Worm (Caenorhabditis elegans) whole organism, L4/young adult: ENCODE data around the gene T20D3.14.
"Not testable (repeated sequence)": the region's sequence is repeated elsewhere in the genome, so short reads cannot be mapped to it uniquely, and the experiment has no call there.

ENCODE experiments used
- W03F9.2 ChIP-seq: fragments of 150-350 bp; optimal IDR thresholded peaks from 2 replicates; lab custom pipeline; 2014; ENCODE audit warnings: missing biosample characterization, missing genetic modification characterization
- dao-5 ChIP-seq: sonication (generic microtip); optimal IDR thresholded peaks from 2 replicates; lab custom pipeline; 2016; ENCODE audit warnings: missing genotype, missing genetic modification characterization, moderate library complexity, missing compliant biosample characterization
- him-1 ChIP-seq: sonication (generic microtip); optimal IDR thresholded peaks from 2 replicates; lab custom pipeline; 2016; ENCODE audit warnings: missing genotype, missing genetic modification reagents, missing genetic modification characterization, missing compliant biosample characterization

The T20D3.14 gene

DNA sequence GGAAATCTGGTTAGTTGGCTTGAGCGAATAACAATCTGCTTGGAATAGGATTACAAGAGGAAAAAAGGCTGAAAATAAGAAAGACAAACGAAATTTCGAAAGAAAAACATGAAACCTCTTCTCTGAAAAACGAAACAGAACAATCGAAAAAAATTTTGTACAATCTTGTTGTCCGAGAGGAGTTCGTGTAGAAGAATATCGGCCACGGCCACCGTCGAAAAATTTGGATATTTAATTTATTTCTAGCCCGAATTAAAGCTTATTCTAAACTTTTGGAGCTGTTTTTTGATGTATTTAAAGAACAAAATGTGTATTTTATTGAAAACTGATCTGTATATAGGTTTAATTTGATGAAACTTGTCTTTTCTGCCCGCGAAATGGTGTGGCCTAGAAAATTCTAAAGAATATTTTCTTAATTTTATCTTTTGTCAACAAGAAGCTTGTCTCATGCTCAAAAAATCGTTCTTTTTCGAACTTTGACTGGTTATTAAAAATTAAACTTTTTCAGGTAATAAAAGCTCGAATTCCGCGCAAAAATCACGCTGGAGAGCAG is 905 bp upstream of the T20D3.14 start, which contains the start of gene T20D3.5:
Gene T20D3.5 (plus strand): TSS at position 503 of the 553 bp plus-strand sequence.
- no peak for TF ChIP-seq him-1 (tag; lab: Kevin White, UChicago)
- TF ChIP-seq dao-5 (tag; lab: Kevin White, UChicago) = no peak
- no peak for TF ChIP-seq W03F9.2

DNA sequence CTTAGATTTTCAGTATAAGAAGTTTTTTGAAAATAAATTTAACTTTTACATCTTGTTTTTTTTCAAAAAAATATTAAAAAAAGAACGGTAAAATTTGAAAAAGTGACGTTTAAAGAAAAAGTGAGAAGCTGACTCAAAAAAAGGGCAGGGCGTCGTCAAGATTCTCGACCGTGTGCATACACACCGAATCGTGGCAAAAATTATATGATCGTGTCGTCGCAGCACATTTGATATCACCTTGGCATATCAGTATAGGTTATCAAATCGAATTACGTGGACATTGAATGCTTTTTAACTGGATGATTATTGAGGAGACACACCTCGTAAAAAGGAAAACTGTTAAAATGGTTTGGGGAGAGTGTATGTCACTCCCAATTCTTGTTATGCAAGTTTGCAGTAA is 2.7 kb downstream of the T20D3.14 start:
- TF ChIP-seq W03F9.2 (no peak), dao-5 (tag; lab: Kevin White, UChicago) (no peak), him-1 (tag; lab: Kevin White, UChicago) (no peak)

DNA sequence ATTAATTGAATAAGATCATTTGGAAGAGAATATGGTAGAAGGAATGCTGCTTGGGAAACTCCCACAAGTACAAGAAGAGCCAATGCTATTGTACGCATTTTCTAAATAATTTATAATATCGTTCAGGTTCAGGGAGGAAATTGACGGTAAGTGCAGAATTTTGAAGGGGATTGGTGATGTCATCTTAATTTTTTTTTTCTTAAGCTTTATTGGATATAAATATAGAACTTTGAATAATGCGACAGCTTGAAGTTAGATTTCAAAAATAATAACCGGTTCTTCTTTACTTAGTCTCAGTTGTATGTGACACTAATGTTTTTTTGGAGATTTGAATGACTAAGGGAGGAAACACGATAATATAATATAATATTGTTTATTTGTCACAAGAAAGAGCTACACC is 5.0 kb downstream of the T20D3.14 start, which contains the start of gene nspg-7.1:
Gene nspg-7.1 (minus strand): TSS at position 101 of the 400 bp plus-strand sequence.
- no peak for TF ChIP-seq him-1 (tag; lab: Kevin White, UChicago)
- TF ChIP-seq W03F9.2 = no peak
- TF ChIP-seq dao-5 (tag; lab: Kevin White, UChicago) = no peak

DNA sequence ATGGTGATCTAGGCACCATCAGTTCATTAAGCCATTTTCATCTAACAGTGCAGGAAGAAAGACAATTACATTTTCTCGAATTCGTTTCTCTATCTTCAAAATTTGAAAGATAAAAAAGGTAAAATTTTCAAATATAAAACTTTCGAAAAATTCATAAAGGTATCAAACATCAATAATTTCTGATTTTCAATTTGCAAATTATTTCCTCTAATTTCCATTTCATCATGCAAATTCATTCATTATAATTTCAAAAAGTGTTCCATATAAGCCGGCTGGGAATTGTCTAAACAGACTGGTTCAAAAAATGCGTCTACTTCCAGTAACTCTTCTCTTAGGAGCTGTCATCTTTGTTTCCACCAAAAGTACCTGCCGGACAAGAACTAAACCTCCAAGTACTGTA is 8.0 kb downstream of the T20D3.14 start, which contains the start of gene clec-183:
Gene clec-183 (plus strand): TSS at position 301 of the 400 bp plus-strand sequence.
- TF ChIP-seq W03F9.2 (no peak), dao-5 (tag; lab: Kevin White, UChicago) (no peak), him-1 (tag; lab: Kevin White, UChicago) (no peak)

DNA sequence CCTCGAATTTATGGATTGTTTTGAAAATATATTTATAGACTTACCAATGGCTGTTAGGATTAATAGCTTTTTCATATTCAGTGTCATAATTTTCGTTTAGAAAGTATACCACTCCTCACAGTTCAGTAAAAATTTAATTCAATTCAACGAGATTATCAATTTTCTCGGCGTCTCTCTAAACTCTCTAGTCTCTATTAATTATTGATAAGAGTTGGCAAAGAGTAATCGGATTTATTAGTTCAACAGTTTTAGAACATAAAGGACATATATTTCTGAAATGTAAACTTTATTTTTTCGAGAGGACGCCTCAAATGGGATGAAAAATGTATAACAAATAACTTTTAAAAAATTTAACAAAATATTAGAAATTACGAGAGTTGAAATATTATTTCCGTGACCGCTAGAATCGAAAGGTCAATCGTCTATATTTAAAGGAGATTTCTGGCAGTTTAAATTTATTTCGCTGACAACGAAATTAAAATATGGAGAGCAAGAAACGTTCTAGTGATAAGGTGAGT is 11.7 kb downstream of the T20D3.14 start, which contains the start of the genes nspg-11 and F49C12.15:
Gene nspg-11 (minus strand): TSS at position 101 of the 518 bp plus-strand sequence.
Gene F49C12.15 (plus strand): TSS at position 468 of the 518 bp plus-strand sequence.
- no peak for TF ChIP-seq W03F9.2
- TF ChIP-seq dao-5 (tag; lab: Kevin White, UChicago) = no peak
- TF ChIP-seq him-1 (tag; lab: Kevin White, UChicago) = no peak

DNA sequence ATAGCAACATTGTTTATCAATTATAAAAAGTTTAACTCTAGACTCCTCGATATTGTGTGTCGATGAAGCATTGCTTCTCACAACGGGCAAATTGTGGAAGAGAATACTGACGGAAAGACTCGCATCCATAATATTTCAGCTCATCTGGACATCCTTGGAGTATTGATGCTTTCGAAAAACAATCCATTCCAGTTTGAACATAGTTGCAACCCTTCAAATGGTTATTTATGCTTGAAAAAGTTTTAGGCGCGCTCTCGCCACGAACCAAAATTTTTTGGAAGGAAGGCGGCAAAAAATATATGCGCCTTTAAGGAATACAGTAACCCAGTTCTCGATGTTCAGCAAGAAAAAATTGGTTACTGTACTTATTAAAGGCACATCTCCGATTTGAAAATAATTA is 13.2 kb downstream of the T20D3.14 start:
- TF ChIP-seq dao-5 (tag; lab: Kevin White, UChicago) (no peak), him-1 (tag; lab: Kevin White, UChicago) (no peak), W03F9.2 (no peak)

DNA sequence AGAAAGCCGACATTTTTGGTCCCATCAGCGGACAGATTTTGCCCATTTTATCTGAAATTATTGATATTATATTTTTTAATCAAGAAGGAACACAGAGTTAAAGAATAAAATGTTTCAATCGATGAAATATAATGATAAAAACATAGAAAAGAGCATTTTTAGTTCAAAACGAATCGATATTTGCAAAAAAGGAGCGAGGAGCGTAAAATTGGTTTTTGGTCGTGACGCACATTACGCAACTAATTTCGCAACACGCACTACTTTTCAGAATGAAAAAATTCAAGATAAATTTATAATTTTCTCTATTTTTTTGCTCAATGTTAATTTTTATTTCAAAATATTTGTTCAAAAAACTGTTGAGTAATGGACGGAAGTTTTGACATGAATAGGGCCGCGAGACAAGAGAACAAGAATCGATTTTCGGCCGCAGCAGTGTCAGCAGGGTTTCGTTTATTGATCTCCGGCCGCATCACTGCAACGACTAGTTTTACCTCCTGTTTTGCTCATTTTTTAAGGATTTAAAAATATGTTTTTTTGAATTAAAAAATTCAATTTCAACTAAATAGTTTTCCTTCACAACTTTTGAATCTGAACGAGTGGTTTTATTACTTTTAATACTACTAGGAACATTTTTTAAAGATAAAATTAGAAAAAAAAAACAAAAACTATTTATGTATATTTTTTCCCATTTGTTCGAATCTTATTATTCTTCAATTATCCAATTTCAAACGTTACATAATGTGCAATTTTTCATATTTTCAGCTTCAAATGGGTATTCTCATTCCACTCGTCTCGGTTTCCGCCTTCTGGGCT is 14.5 kb downstream of the T20D3.14 start, which contains the start of the genes F49C12.12 and vha-17:
Gene F49C12.12 (minus strand): TSS at position 51 of the 813 bp plus-strand sequence.
Gene vha-17 (plus strand): TSS at position 763 of the 813 bp plus-strand sequence.
- peak; percentile 28 for TF ChIP-seq W03F9.2
- TF ChIP-seq dao-5 (tag; lab: Kevin White, UChicago) = no peak

DNA sequence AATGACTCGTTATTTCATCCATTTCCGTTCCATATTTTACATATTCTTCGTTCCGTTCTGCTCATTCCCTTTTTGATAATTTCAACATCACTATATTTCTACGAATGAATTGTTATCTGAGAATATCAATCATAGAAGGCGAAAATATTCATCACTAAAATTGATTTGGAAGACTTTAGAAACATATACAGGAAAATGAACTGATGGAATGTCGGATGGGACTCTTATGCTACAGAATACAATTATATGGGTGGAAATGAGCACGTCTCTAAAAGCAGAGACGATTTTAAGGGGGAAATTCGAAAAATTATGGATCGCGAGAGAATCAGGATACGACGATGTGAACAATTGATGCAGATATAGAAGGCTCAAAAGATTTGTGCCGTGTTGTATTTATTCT is 15.7 kb downstream of the T20D3.14 start:
- TF ChIP-seq him-1 (tag; lab: Kevin White, UChicago) (no peak), W03F9.2 (no peak), dao-5 (tag; lab: Kevin White, UChicago) (no peak)

DNA sequence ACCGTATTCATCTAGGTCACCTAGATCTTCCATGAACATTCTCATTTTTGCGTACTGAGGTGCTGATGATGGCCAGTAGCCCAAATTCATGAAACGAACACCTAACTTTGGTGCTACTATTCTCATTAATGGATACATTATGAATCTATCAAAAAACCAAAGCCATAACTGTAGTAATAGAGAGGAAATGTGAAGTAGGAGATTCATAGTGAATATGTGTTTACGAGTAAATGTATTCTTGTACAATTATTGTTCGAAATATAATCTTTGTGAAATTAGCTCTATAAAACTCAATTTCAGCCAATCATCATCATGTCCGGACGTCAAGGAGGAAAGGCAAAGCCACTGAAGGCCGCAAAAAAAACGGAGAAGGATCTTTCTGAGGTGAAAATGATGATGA is 16.6 kb downstream of the T20D3.14 start, which contains the start of the genes F49C12.11 and nemt-1:
Gene F49C12.11 (plus strand): TSS at position 301 of the 400 bp plus-strand sequence.
Gene nemt-1 (minus strand): TSS at position 360 of the 400 bp plus-strand sequence.
- TF ChIP-seq W03F9.2 (no peak), dao-5 (tag; lab: Kevin White, UChicago) (no peak), him-1 (tag; lab: Kevin White, UChicago) (no peak)

DNA sequence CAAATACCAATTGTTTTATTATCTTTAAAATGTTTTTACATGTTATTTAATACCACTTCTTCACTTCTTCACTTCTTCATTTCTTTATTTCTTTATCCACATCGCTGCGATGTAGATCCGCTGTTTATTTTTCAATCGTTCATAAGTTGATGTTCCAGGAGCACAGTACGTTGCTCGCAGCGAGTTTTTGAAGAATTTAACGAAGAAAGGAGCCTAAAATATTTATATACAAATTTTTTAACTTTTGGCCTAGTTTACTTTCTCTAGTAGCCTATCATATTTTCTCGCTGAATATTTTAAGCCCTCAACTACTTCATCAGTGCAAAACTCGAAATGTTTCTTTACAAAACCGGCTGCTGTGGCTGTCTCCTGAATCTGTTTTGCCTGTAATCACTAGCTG is 17.6 kb downstream of the T20D3.14 start:
- no peak for TF ChIP-seq dao-5 (tag; lab: Kevin White, UChicago)
- no peak for TF ChIP-seq W03F9.2
- no peak for TF ChIP-seq him-1 (tag; lab: Kevin White, UChicago)

DNA sequence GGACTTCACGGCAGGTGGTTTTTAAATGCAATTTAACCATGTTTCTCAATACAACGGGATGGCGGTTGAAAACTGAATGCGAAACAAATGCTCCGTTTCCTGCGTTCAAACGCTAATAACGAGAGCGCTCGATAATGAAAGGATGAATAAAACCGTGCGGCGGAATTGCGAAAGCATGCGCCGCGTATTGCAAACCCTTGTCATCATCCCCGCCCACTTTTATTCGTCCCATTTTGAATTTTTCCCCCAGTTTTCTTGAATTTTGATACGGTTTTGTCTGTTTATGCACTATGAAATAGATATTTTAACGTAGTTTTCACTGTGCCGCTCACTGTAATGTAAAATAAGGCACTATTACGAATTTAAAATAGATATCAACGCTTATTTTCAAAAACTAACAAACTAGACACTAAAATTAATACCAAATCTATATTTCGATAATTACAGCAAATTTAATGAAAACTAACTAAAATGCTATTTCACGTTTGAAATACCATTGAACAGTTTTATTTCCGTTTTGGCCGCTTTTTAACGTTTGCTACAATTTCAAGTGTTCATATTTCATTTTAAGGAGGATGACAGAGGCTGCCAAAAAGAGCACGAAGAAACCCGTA is 19.5 kb downstream of the T20D3.14 start, which contains the start of the genes F49C12.9 and rpn-7:
Gene F49C12.9 (minus strand): TSS at position 148 of the 614 bp plus-strand sequence.
Gene rpn-7 (plus strand): TSS at position 564 of the 614 bp plus-strand sequence.
- TF ChIP-seq him-1 (tag; lab: Kevin White, UChicago) (no peak), W03F9.2 (peak; percentile 55)

DNA sequence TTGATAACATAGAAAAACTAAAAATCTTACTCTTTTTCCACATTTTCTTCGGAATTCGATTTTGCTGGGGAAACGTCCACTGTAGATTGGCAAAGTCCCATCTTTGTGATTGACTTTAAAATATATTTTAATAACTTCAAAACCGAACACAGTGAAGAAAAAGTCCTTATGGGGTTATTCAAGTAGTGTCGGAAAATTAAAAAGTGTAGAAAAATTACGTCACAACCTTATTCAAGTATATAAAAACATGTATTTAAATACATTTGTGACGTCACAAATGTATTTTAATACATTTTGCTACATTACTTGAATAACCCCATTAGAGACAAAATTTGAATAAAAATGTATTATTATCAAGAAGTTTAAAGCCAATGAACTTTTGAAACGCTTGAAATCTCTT is 22.9 kb downstream of the T20D3.14 start, which contains the start of gene F49C12.7:
Gene F49C12.7 (minus strand): TSS at position 101 of the 400 bp plus-strand sequence.
- TF ChIP-seq him-1 (tag; lab: Kevin White, UChicago); W03F9.2; dao-5 (tag; lab: Kevin White, UChicago): not testable (repeated sequence)
